Worm (Caenorhabditis elegans) whole organism, midembryonic: ENCODE measurements around the gene kin-5.

Source experiments
- T22C8.4 ChIP-seq: fragments of 200-800 bp; sonication (Bioruptor generic); IDR thresholded peaks from 2 replicates; pipeline ENCODE4 v1.3.6; 2022; ENCODE audit warnings: missing genetic modification characterization, missing compliant biosample characterization
- cog-1 ChIP-seq: sonication (generic microtip); optimal IDR thresholded peaks from 2 replicates; lab custom pipeline; 2016; ENCODE audit warnings: missing genetic modification characterization, missing compliant biosample characterization
- flt-1 ChIP-seq: fragments of 200-800 bp; sonication (Bioruptor generic); IDR thresholded peaks from 2 replicates; pipeline ENCODE4 v1.3.6; 2022; ENCODE audit warnings: missing genetic modification characterization, missing compliant biosample characterization
- klf-2 ChIP-seq: fragments of 200-800 bp; sonication (Bioruptor generic); conservative IDR thresholded peaks from 2 replicates; pipeline ENCODE4 v1.3.6; 2022; ENCODE audit warnings: missing genetic modification reagents, missing genetic modification characterization, missing compliant biosample characterization
- med-1 ChIP-seq: sonication (generic microtip); optimal IDR thresholded peaks from 2 replicates; lab custom pipeline; 2017; ENCODE audit warnings: missing genetic modification characterization, mild to moderate bottlenecking, missing compliant biosample characterization, antibody characterized with exemption, missing genetic modification reagents; ENCODE audit not compliant: insufficient read depth
- ref-1 ChIP-seq: fragments of 200-800 bp; sonication (Bioruptor generic); conservative IDR thresholded peaks from 2 replicates; pipeline ENCODE4 v1.3.6; 2022; ENCODE audit warnings: missing genetic modification reagents, missing genetic modification characterization, missing compliant biosample characterization
- tab-1 ChIP-seq: fragments of 200-800 bp; sonication (Bioruptor generic); IDR thresholded peaks from 2 replicates; pipeline ENCODE4 v1.3.6; 2022; ENCODE audit warnings: missing genetic modification characterization, missing compliant biosample characterization
- ztf-23 ChIP-seq: fragments of 200-800 bp; sonication (Bioruptor generic); IDR thresholded peaks from 2 replicates; pipeline ENCODE4 v1.3.6; 2022; ENCODE audit warnings: missing genetic modification reagents, missing genetic modification characterization, missing compliant biosample characterization
- ztf-29 ChIP-seq: fragments of 200-800 bp; sonication (Bioruptor generic); IDR thresholded peaks from 2 replicates; pipeline ENCODE4 v1.3.6; 2022; ENCODE audit warnings: missing genetic modification reagents, missing genetic modification characterization, missing compliant biosample characterization

DNA sequence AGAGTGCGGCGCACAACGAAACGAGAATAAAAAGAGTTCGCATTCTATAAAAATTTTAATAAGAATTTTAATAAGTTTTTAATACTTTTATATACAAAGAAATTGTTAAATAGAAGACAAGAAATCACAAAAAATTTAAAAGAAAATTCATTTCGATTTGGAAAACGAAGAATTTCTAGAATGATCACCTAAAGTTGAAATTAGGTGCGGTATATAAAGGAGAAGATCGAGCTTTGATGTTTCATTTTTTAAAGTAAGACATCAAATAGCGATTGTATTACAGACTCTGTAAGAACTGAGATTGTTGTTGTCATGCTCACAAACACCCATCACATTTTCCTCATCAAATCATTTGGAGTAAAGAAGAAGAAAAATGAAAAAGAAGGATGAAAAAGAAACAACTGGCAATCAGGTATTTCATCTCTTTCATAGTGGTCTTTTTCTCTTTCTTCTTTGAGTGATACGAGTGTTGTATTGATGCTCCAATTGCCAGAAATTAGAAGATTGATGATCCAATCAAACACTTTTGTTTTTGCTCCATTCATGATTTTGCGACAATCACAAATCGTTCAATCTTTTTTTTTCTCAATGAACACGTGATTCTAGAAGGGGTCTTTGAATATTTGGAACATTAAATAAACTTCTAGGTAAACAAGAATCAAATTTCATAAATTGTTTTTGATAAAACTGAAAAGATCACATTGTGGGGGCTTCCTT lies 40.6 kb downstream of the kin-5 start, which contains the start of gene dur-1:
- TF ChIP-seq ztf-23 (GFP tag; lab: Robert Waterston, UW) (no peak), klf-2 (GFP tag; lab: Robert Waterston, UW) (no peak), ztf-29 (no peak), ref-1 (GFP tag; lab: Robert Waterston, UW) (no peak), flt-1 (no peak), cog-1 (tag; lab: Kevin White, UChicago) (no peak), tab-1 (GFP tag; lab: Robert Waterston, UW) (no peak), T22C8.4 (GFP tag; lab: Robert Waterston, UW) (no peak), med-1 (no peak)
